Worm (Caenorhabditis elegans) whole organism, early embryonic: ENCODE results near the gene F13E9.16.

Experiments
- B0310.2 ChIP-seq: sonication (generic microtip); optimal IDR thresholded peaks from 2 replicates; lab custom pipeline; 2016; ENCODE audit warnings: mild to moderate bottlenecking, missing genetic modification characterization, missing compliant biosample characterization
- ama-1 ChIP-seq: fragments of 150-350 bp; optimal IDR thresholded peaks from 2 replicates; lab custom pipeline; 2014
- ets-7 ChIP-seq: sonication (generic microtip); optimal IDR thresholded peaks from 2 replicates; lab custom pipeline; 2016; ENCODE audit warnings: missing genotype, missing genetic modification characterization, missing compliant biosample characterization
- flt-1 ChIP-seq: fragments of 200-800 bp; sonication (Bioruptor generic); IDR thresholded peaks from 2 replicates; pipeline ENCODE4 v1.3.6; 2022; ENCODE audit warnings: missing genetic modification characterization, missing compliant biosample characterization
- hnd-1 ChIP-seq: sonication (generic microtip); optimal IDR thresholded peaks from 2 replicates; lab custom pipeline; 2016; ENCODE audit warnings: missing genetic modification characterization, missing compliant biosample characterization
- scrt-1 ChIP-seq: fragments of 200-800 bp; sonication (Bioruptor generic); IDR thresholded peaks from 2 replicates; pipeline ENCODE4 v1.3.6; 2022; ENCODE audit warnings: missing genetic modification characterization, missing compliant biosample characterization

DNA sequence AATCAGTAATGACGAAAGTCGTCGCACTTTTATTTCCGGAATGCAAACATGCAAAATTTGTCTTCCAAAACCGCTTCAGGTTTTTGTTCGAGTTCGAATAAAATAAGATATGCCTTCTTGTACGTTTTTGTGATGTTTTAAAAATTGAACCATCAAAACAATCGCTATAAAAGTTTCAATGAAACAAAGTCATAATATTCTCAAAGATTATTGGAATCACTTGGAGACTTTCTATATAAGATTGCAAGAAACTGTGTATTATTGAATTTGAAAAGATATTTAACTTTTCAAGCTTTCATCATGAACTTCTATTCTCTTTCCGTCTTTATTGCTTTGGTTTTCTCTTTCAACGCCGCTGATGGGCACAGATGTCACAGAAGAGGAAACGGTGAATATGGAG lies 10.3 kb downstream of the F13E9.16 start, which contains the start of gene fipr-14:
- TF ChIP-seq B0310.2 (tag; lab: Kevin White, UChicago) = no peak
- TF ChIP-seq hnd-1 (tag; lab: Kevin White, UChicago) = no peak
- TF ChIP-seq ets-7 = no peak
- TF ChIP-seq ama-1 (lab: Kevin White, UChicago) = no peak
- no peak for TF ChIP-seq flt-1 (GFP tag; lab: Robert Waterston, UW)
- TF ChIP-seq scrt-1 (GFP tag; lab: Robert Waterston, UW) = no peak
